Fruit fly (Drosophila melanogaster) whole organism, embryonic: ENCODE data around the gene cno.

Source experiments
- CG10274 ChIP-seq: fragments of 200-800 bp; sonication (Bioruptor generic); optimal IDR thresholded peaks from 3 replicates; lab custom pipeline; 2017; ENCODE audit warnings: missing biosample characterization, mild to moderate bottlenecking, missing genetic modification characterization
- CG10321 ChIP-seq: fragments of 200-800 bp; sonication (Bioruptor generic); IDR thresholded peaks from 2 replicates; pipeline ENCODE4 v1.3.6; 2022; ENCODE audit warnings: missing biosample characterization, missing genetic modification characterization
- CG12155 ChIP-seq: fragments of 200-800 bp; sonication (Bioruptor generic); optimal IDR thresholded peaks from 3 replicates; lab custom pipeline; 2016; ENCODE audit warnings: missing biosample characterization, missing genetic modification characterization
- CG12219 ChIP-seq: fragments of 200-800 bp; sonication (Bioruptor generic); optimal IDR thresholded peaks from 3 replicates; lab custom pipeline; 2018; ENCODE audit warnings: missing biosample characterization, mild to moderate bottlenecking, missing genetic modification characterization
- CG13287 ChIP-seq: fragments of 200-800 bp; sonication (Bioruptor generic); IDR thresholded peaks from 2 replicates; pipeline ENCODE4 v1.3.6; 2022; ENCODE audit warnings: missing biosample characterization, missing genetic modification characterization; ENCODE audit not compliant: partially characterized antibody
- CG15011 ChIP-seq: fragments of 200-800 bp; sonication (Bioruptor generic); optimal IDR thresholded peaks from 3 replicates; lab custom pipeline; 2018; ENCODE audit warnings: missing biosample characterization, mild to moderate bottlenecking, missing genetic modification characterization
- CG16815 ChIP-seq: fragments of 200-800 bp; sonication (Bioruptor generic); optimal IDR thresholded peaks from 3 replicates; lab custom pipeline; 2017; ENCODE audit warnings: missing biosample characterization, mild to moderate bottlenecking, missing genetic modification characterization
- CG16863 ChIP-seq: fragments of 200-800 bp; sonication (Bioruptor generic); optimal IDR thresholded peaks from 3 replicates; lab custom pipeline; 2016; ENCODE audit warnings: missing biosample characterization, missing genetic modification characterization
- CG17361 ChIP-seq: fragments of 200-800 bp; sonication (Bioruptor generic); IDR thresholded peaks from 3 replicates; pipeline ENCODE4 v1.3.6; 2022; ENCODE audit warnings: missing biosample characterization, missing genetic modification characterization
- CG17568 ChIP-seq: fragments of 200-800 bp; sonication (Bioruptor generic); optimal IDR thresholded peaks from 2 replicates; lab custom pipeline; 2018; ENCODE audit warnings: missing biosample characterization, mild to moderate bottlenecking, missing genetic modification characterization, moderate library complexity
- CG17829 ChIP-seq: fragments of 200-800 bp; optimal IDR thresholded peaks from 2 replicates; lab custom pipeline; 2019; ENCODE audit warnings: missing biosample characterization, mild to moderate bottlenecking, missing genetic modification characterization, moderate library complexity
- CG2202 ChIP-seq: fragments of 200-800 bp; sonication (Bioruptor generic); optimal IDR thresholded peaks from 2 replicates; lab custom pipeline; 2018; ENCODE audit warnings: missing biosample characterization, mild to moderate bottlenecking, missing genetic modification characterization
- CG31224 ChIP-seq: fragments of 200-800 bp; sonication (Bioruptor generic); IDR thresholded peaks from 2 replicates; pipeline ENCODE4 v1.3.6; 2022; ENCODE audit warnings: missing biosample characterization, missing genetic modification characterization
- CG31365 ChIP-seq: fragments of 200-800 bp; sonication (Bioruptor generic); optimal IDR thresholded peaks from 2 replicates; lab custom pipeline; 2018; ENCODE audit warnings: missing biosample characterization, mild to moderate bottlenecking, missing genetic modification characterization
- CG4282 ChIP-seq: fragments of 200-800 bp; sonication (Bioruptor generic); optimal IDR thresholded peaks from 2 replicates; lab custom pipeline; 2016; ENCODE audit warnings: missing biosample characterization, missing genetic modification characterization
- CG4328 ChIP-seq: fragments of 200-800 bp; sonication (Bioruptor generic); optimal IDR thresholded peaks from 3 replicates; lab custom pipeline; 2017; ENCODE audit warnings: missing biosample characterization, missing genetic modification reagents, missing genetic modification characterization
- CG5245 ChIP-seq: fragments of 200-800 bp; sonication (Bioruptor generic); optimal IDR thresholded peaks from 3 replicates; lab custom pipeline; 2016; ENCODE audit warnings: missing biosample characterization, missing genetic modification characterization
- CG6175 ChIP-seq: fragments of 200-800 bp; sonication (Bioruptor generic); IDR thresholded peaks from 3 replicates; pipeline ENCODE4 v1.3.6; 2022; ENCODE audit warnings: missing biosample characterization, missing genetic modification characterization
- CG7357 ChIP-seq: fragments of 200-800 bp; sonication (Bioruptor generic); IDR thresholded peaks from 3 replicates; pipeline ENCODE4 v1.3.6; 2022; ENCODE audit warnings: missing biosample characterization, missing genetic modification characterization
- CG7786 ChIP-seq: fragments of 200-800 bp; sonication (Bioruptor generic); optimal IDR thresholded peaks from 2 replicates; lab custom pipeline; 2016; ENCODE audit warnings: missing biosample characterization, missing genetic modification characterization
- CG8359 ChIP-seq: fragments of 200-800 bp; sonication (Bioruptor generic); optimal IDR thresholded peaks from 2 replicates; lab custom pipeline; 2017; ENCODE audit warnings: missing biosample characterization, mild to moderate bottlenecking, missing genetic modification characterization, borderline replicate concordance
- CG9817 ChIP-seq: fragments of 200-800 bp; sonication (Bioruptor generic); optimal IDR thresholded peaks from 2 replicates; lab custom pipeline; 2018; ENCODE audit warnings: missing biosample characterization, mild to moderate bottlenecking, missing genetic modification characterization, moderate library complexity
- CG9876 ChIP-seq: fragments of 200-800 bp; sonication (Bioruptor generic); optimal IDR thresholded peaks from 2 replicates; lab custom pipeline; 2016; ENCODE audit warnings: missing biosample characterization, missing genetic modification characterization
- Dll ChIP-seq: fragments of 200-800 bp; sonication (Bioruptor generic); IDR thresholded peaks from 4 replicates; pipeline ENCODE4 v1.3.6; 2022; ENCODE audit warnings: missing biosample characterization, missing genetic modification characterization; ENCODE audit not compliant: partially characterized antibody
- Doc2 ChIP-seq: fragments of 200-800 bp; sonication (Bioruptor generic); IDR thresholded peaks from 2 replicates; pipeline ENCODE4 v1.3.6; 2022; ENCODE audit warnings: missing biosample characterization, missing genetic modification characterization
- E2f2 ChIP-seq: fragments of 200-800 bp; sonication (Bioruptor generic); IDR thresholded peaks from 2 replicates; pipeline ENCODE4 v1.3.6; 2022; ENCODE audit warnings: missing biosample characterization, missing genetic modification characterization
- H15 ChIP-seq: fragments of 200-800 bp; sonication (Bioruptor generic); IDR thresholded peaks from 3 replicates; pipeline ENCODE4 v1.3.6; 2022; ENCODE audit warnings: missing biosample characterization, missing genetic modification characterization
- Neu2 ChIP-seq: fragments of 200-800 bp; sonication (Bioruptor generic); optimal IDR thresholded peaks from 3 replicates; lab custom pipeline; 2016; ENCODE audit warnings: missing biosample characterization, missing genetic modification characterization, borderline replicate concordance
- Ptx1 ChIP-seq: fragments of 200-800 bp; sonication (Bioruptor generic); IDR thresholded peaks from 2 replicates; pipeline ENCODE4 v1.3.6; 2022; ENCODE audit warnings: missing biosample characterization, missing genetic modification characterization
- Sry-β ChIP-seq: fragments of 200-800 bp; sonication (Bioruptor generic); optimal IDR thresholded peaks from 2 replicates; lab custom pipeline; 2018; ENCODE audit warnings: missing biosample characterization, mild to moderate bottlenecking, missing genetic modification characterization, moderate library complexity
- bsh ChIP-seq, 2 experiments: fragments of 200-800 bp; sonication (Bioruptor generic); optimal IDR thresholded peaks; 2 replicates each; lab custom pipeline; 2017 to 2018; ENCODE audit warnings: mild to moderate bottlenecking in 2 of 2, missing biosample characterization in 2 of 2, missing genetic modification characterization in 2 of 2, moderate library complexity in 1 of 2
- crol ChIP-seq: fragments of 200-800 bp; sonication (Bioruptor generic); IDR thresholded peaks from 2 replicates; pipeline ENCODE4 v1.3.6; 2022; ENCODE audit warnings: missing biosample characterization, missing genetic modification characterization
- danr ChIP-seq: fragments of 200-800 bp; sonication (Bioruptor generic); IDR thresholded peaks from 2 replicates; pipeline ENCODE4 v1.3.6; 2022; ENCODE audit warnings: missing biosample characterization, missing genetic modification characterization
- dimm ChIP-seq: fragments of 200-800 bp; sonication (Bioruptor generic); IDR thresholded peaks from 2 replicates; pipeline ENCODE4 v1.3.6; 2022; ENCODE audit warnings: missing biosample characterization, missing genetic modification characterization
- ewg ChIP-seq: fragments of 200-800 bp; sonication (Bioruptor generic); optimal IDR thresholded peaks from 3 replicates; lab custom pipeline; 2017; ENCODE audit warnings: mild to moderate bottlenecking, missing biosample characterization, missing genetic modification reagents, missing genetic modification characterization
- gcm2 ChIP-seq: fragments of 200-800 bp; sonication (Bioruptor generic); optimal IDR thresholded peaks from 2 replicates; lab custom pipeline; 2016; ENCODE audit warnings: missing biosample characterization, missing genetic modification characterization
- hb ChIP-seq: fragments of 200-800 bp; sonication (Bioruptor generic); IDR thresholded peaks from 3 replicates; pipeline ENCODE4 v1.3.6; 2022; ENCODE audit warnings: missing biosample characterization, missing genetic modification characterization; ENCODE audit not compliant: partially characterized antibody
- klu ChIP-seq: fragments of 200-800 bp; sonication (Bioruptor generic); IDR thresholded peaks from 2 replicates; pipeline ENCODE4 v1.3.6; 2022; ENCODE audit warnings: missing biosample characterization, missing genetic modification characterization
- lab ChIP-seq: fragments of 200-800 bp; sonication (Bioruptor generic); optimal IDR thresholded peaks from 3 replicates; lab custom pipeline; 2017; ENCODE audit warnings: missing biosample characterization, missing genetic modification characterization, mild to moderate bottlenecking, moderate library complexity, missing genetic modification reagents
- mirr ChIP-seq: fragments of 200-800 bp; sonication (Bioruptor generic); optimal IDR thresholded peaks from 3 replicates; lab custom pipeline; 2018; ENCODE audit warnings: missing biosample characterization, mild to moderate bottlenecking, missing genetic modification characterization
- otp ChIP-seq: fragments of 200-800 bp; sonication (Bioruptor generic); IDR thresholded peaks from 3 replicates; pipeline ENCODE4, ENCODE4 v1.3.6; 2022; ENCODE audit warnings: missing biosample characterization, missing genetic modification characterization
- salm ChIP-seq: fragments of 200-800 bp; sonication (Bioruptor generic); optimal IDR thresholded peaks from 2 replicates; lab custom pipeline; 2018; ENCODE audit warnings: missing biosample characterization, mild to moderate bottlenecking, missing genetic modification characterization
- schlank ChIP-seq: fragments of 200-800 bp; sonication (Bioruptor generic); optimal IDR thresholded peaks from 2 replicates; lab custom pipeline; 2018; ENCODE audit warnings: missing biosample characterization, mild to moderate bottlenecking, missing genetic modification characterization
- sim ChIP-seq: fragments of 200-800 bp; sonication (Bioruptor generic); IDR thresholded peaks from 2 replicates; pipeline ENCODE4 v1.3.6; 2022; ENCODE audit warnings: missing biosample characterization, missing genetic modification characterization
- slbo ChIP-seq: fragments of 200-800 bp; sonication (Bioruptor generic); IDR thresholded peaks from 2 replicates; pipeline ENCODE4 v1.3.6; 2022; ENCODE audit warnings: missing biosample characterization, missing genetic modification characterization
- slp2 ChIP-seq: fragments of 200-800 bp; sonication (Bioruptor generic); optimal IDR thresholded peaks from 2 replicates; lab custom pipeline; 2016; ENCODE audit warnings: missing biosample characterization, missing genetic modification characterization
- tio ChIP-seq: fragments of 200-800 bp; sonication (Bioruptor generic); optimal IDR thresholded peaks from 2 replicates; lab custom pipeline; 2017; ENCODE audit warnings: missing biosample characterization, missing genetic modification characterization, inconsistent platforms
- trem ChIP-seq: fragments of 200-800 bp; optimal IDR thresholded peaks from 3 replicates; lab custom pipeline; 2019; ENCODE audit warnings: missing biosample characterization, mild to moderate bottlenecking, missing genetic modification characterization, moderate library complexity
- tx ChIP-seq: fragments of 200-800 bp; sonication (Bioruptor generic); optimal IDR thresholded peaks from 2 replicates; lab custom pipeline; 2016; ENCODE audit warnings: missing biosample characterization, missing genetic modification characterization
- usp ChIP-seq: fragments of >200 bp; optimal IDR thresholded peaks from 2 replicates; lab custom pipeline; 2017; ENCODE audit warnings: missing biosample characterization, missing genetic modification characterization
- zfh2 ChIP-seq: fragments of 200-800 bp; sonication (Bioruptor generic); optimal IDR thresholded peaks from 2 replicates; lab custom pipeline; 2016; ENCODE audit warnings: missing biosample characterization, missing genetic modification characterization

The cno gene

dm6 chr3R:5251243-5251865 is 34.1 kb upstream of the cno start, which contains the start of gene CtsF (continued):
- no peak for TF ChIP-seq CG7786 (GFP tag; lab: Kevin White, UChicago)
- no peak for TF ChIP-seq CG9817 (tag; lab: Kevin White, UChicago)
- TF ChIP-seq mirr (GFP tag; lab: Kevin White, UChicago): peak; percentile 17
- TF ChIP-seq trem (tag; lab: Kevin White, UChicago): peak; percentile 63
- TF ChIP-seq lab (GFP tag; lab: Kevin White, UChicago): peak; percentile 54
- TF ChIP-seq Neu2 (GFP tag; lab: Kevin White, UChicago): peak; percentile 99
- no peak for TF ChIP-seq otp (GFP tag; lab: Robert Waterston, UW)
- TF ChIP-seq CG15011: no peak
- TF ChIP-seq CG17568: no peak
- peak; percentile 75; the same call in 1 of the 3 replicates for TF ChIP-seq CG6175 (GFP tag; lab: Robert Waterston, UW)
- TF ChIP-seq CG16815 (GFP tag; lab: Kevin White, UChicago): no peak
- TF ChIP-seq schlank (tag; lab: Kevin White, UChicago): no peak
- no peak for TF ChIP-seq slp2
- TF ChIP-seq Dll (GFP tag; lab: Robert Waterston, UW): peak; percentile 98
- no peak for TF ChIP-seq CG31224 (GFP tag; lab: Robert Waterston, UW)
- TF ChIP-seq CG2202: no peak
- no peak for TF ChIP-seq salm (tag; lab: Kevin White, UChicago)
- TF ChIP-seq bsh (GFP tag; optimal IDR thresholded peaks at IDR 0.05; lab: Kevin White, UChicago): no peak
- TF ChIP-seq CG17829 (tag; lab: Kevin White, UChicago): peak; percentile 54
- TF ChIP-seq gcm2: no peak
- TF ChIP-seq ewg (GFP tag; lab: Kevin White, UChicago): peak; percentile 4
- TF ChIP-seq danr: no peak
- TF ChIP-seq hb (GFP tag; lab: Robert Waterston, UW): peak; percentile 99
- no peak for TF ChIP-seq zfh2 (GFP tag; lab: Kevin White, UChicago)
- TF ChIP-seq CG12155 (GFP tag; lab: Kevin White, UChicago): no peak
- TF ChIP-seq tx (GFP tag; lab: Kevin White, UChicago): no peak
- TF ChIP-seq CG16863 (GFP tag; lab: Kevin White, UChicago): no peak
- TF ChIP-seq sim (GFP tag; lab: Robert Waterston, UW): no peak
- no peak for TF ChIP-seq H15 (GFP tag; lab: Robert Waterston, UW)
- no peak for TF ChIP-seq Doc2 (GFP tag; lab: Robert Waterston, UW)
- no peak for TF ChIP-seq dimm (GFP tag; lab: Robert Waterston, UW)
- TF ChIP-seq Ptx1 (GFP tag; lab: Robert Waterston, UW): no peak
- TF ChIP-seq CG17361 (GFP tag; lab: Robert Waterston, UW): peak; percentile 49; the same call in 1 of the 3 replicates
- TF ChIP-seq E2f2 (GFP tag; lab: Robert Waterston, UW): peak; percentile 95
- TF ChIP-seq Sry-β (GFP tag; lab: Kevin White, UChicago): no peak
- no peak for TF ChIP-seq CG7357 (GFP tag; lab: Robert Waterston, UW)
- no peak for TF ChIP-seq CG12219 (GFP tag; lab: Kevin White, UChicago)
- TF ChIP-seq slbo (GFP tag; lab: Robert Waterston, UW): peak; percentile 36; the same call in 1 of the 2 replicates
- TF ChIP-seq CG31365 (tag; lab: Kevin White, UChicago): no peak
- TF ChIP-seq tio (GFP tag; lab: Kevin White, UChicago): no peak
- no peak for TF ChIP-seq CG10274 (GFP tag; lab: Kevin White, UChicago)
- no peak for TF ChIP-seq CG8359 (GFP tag; lab: Kevin White, UChicago)
- peak; percentile 87 for TF ChIP-seq crol (GFP tag; lab: Robert Waterston, UW)
- no peak for TF ChIP-seq CG5245 (GFP tag; lab: Kevin White, UChicago)
- TF ChIP-seq CG4328 (GFP tag; lab: Kevin White, UChicago): no peak
- no peak for TF ChIP-seq klu
- no peak for TF ChIP-seq CG9876 (GFP tag; lab: Kevin White, UChicago)
- peak; percentile 32 for TF ChIP-seq CG4282 (GFP tag; lab: Kevin White, UChicago)
- TF ChIP-seq CG10321 (GFP tag; lab: Robert Waterston, UW): peak; percentile 62
- no peak for TF ChIP-seq usp (GFP tag; lab: Kevin White, UChicago)
- peak; percentile 99 for TF ChIP-seq CG13287 (GFP tag; lab: Robert Waterston, UW)
